Worm (Caenorhabditis elegans): ENCODE data around the gene fbxc-32.

ce11 chrII:915206-915605 lies 32.8 kb downstream of the fbxc-32 start:
- TF ChIP-seq lin-15B (tag; optimal IDR thresholded peaks at IDR 0.05) (no peak), unc-39 (tag; optimal IDR thresholded peaks at IDR 0.05) (no peak), ceh-28 (tag; optimal IDR thresholded peaks at IDR 0.05) (no peak), pha-4 (GFP tag; IDR thresholded peaks at IDR 0.05) (no peak; the same call in 1 of the 2 replicates), pha-4 (tag; optimal IDR thresholded peaks at IDR 0.05) (no peak), zag-1 (tag; optimal IDR thresholded peaks at IDR 0.05) (no peak), aly-2 (tag; optimal IDR thresholded peaks at IDR 0.05) (no peak), ama-1 (optimal IDR thresholded peaks at IDR 0.05) (no peak), dmd-8 (GFP tag; IDR thresholded peaks at IDR 0.05) (no peak), madf-9 (GFP tag; conservative IDR thresholded peaks at IDR 0.05) (no peak), lin-39 (tag; optimal IDR thresholded peaks at IDR 0.05) (no peak), skn-1 (tag; optimal IDR thresholded peaks at IDR 0.05) (no peak), nhr-111 (GFP tag; optimal IDR thresholded peaks at IDR 0.05) (no peak), ztf-11 (tag; optimal IDR thresholded peaks at IDR 0.05) (no peak), ztf-7 (tag; optimal IDR thresholded peaks at IDR 0.05) (no peak)

All from whole organism, L4 larva.